Fruit fly (Drosophila melanogaster): ENCODE data around the gene CG13639.

- TF ChIP-seq CG6175 (GFP tag; IDR thresholded peaks at IDR 0.05) (no peak), pum (GFP tag; optimal IDR thresholded peaks at IDR 0.05) (no peak), slou (GFP tag; optimal IDR thresholded peaks at IDR 0.05) (no peak), CG12299 (tag; optimal IDR thresholded peaks at IDR 0.05) (no peak), CG12236 (GFP tag; optimal IDR thresholded peaks at IDR 0.05) (no peak), ftz-f1 (GFP tag; optimal IDR thresholded peaks at IDR 0.05) (no peak), tup (GFP tag; optimal IDR thresholded peaks at IDR 0.05) (no peak), jumu (GFP tag; optimal IDR thresholded peaks at IDR 0.05) (no peak), Neu2 (GFP tag; optimal IDR thresholded peaks at IDR 0.05; ENCODE audit: borderline replicate concordance) (no peak), nom (GFP tag; optimal IDR thresholded peaks at IDR 0.05) (no peak), lola (GFP tag; optimal IDR thresholded peaks at IDR 0.05) (no peak)
Measured at dm6 chr3R:24867956-24868355, 7.8 kb upstream of the CG13639 start.
